Worm (Caenorhabditis elegans) whole organism, L4 larva: Measurements from ENCODE around the gene fbxa-32.

Source experiments
- F10B5.3 ChIP-seq: sonication (generic microtip); optimal IDR thresholded peaks from 2 replicates; lab custom pipeline; 2016; ENCODE audit warnings: mild to moderate bottlenecking, missing genetic modification characterization, missing compliant biosample characterization
- F37D6.2 ChIP-seq: sonication (generic microtip); optimal IDR thresholded peaks from 2 replicates; lab custom pipeline; 2016; ENCODE audit warnings: mild to moderate bottlenecking, missing genetic modification characterization, missing compliant biosample characterization
- F49E8.2 ChIP-seq: sonication (generic microtip); optimal IDR thresholded peaks from 2 replicates; lab custom pipeline; 2016; ENCODE audit warnings: missing compliant biosample characterization, mild to moderate bottlenecking, missing genetic modification characterization, borderline replicate concordance
- R02D3.7 ChIP-seq: fragments of 150-350 bp; sonication (generic microtip); optimal IDR thresholded peaks from 3 replicates; lab custom pipeline; 2014; ENCODE audit warnings: missing biosample characterization, missing genetic modification characterization
- Y105C5A.15 ChIP-seq: fragments of 200-800 bp; sonication (Bioruptor generic); IDR thresholded peaks from 2 replicates; pipeline ENCODE4 v1.3.6; 2022; ENCODE audit warnings: missing genetic modification characterization, missing compliant biosample characterization
- aha-1 ChIP-seq: fragments of 150-350 bp; peaks from one replicate; lab custom pipeline; 2014; ENCODE audit warnings: missing biosample characterization, missing genetic modification characterization
- aly-2 ChIP-seq: sonication (generic microtip); optimal IDR thresholded peaks from 2 replicates; lab custom pipeline; 2018; ENCODE audit warnings: missing biosample characterization, missing genetic modification characterization
- ceh-28 ChIP-seq: fragments of 150-350 bp; optimal IDR thresholded peaks from 2 replicates; lab custom pipeline; 2014; ENCODE audit warnings: missing biosample characterization, missing genetic modification reagents, missing genetic modification characterization
- ceh-62 ChIP-seq: sonication (generic microtip); optimal IDR thresholded peaks from 2 replicates; lab custom pipeline; 2017; ENCODE audit warnings: missing biosample characterization, missing genetic modification characterization
- ces-1 ChIP-seq: fragments of 150-350 bp; sonication (generic microtip); optimal IDR thresholded peaks from 4 replicates; lab custom pipeline; 2014; ENCODE audit warnings: missing biosample characterization, missing genetic modification reagents, missing genetic modification characterization
- daf-12 ChIP-seq: fragments of 150-350 bp; optimal IDR thresholded peaks from 2 replicates; lab custom pipeline; 2014; ENCODE audit warnings: missing biosample characterization, missing genetic modification reagents, missing genetic modification characterization
- daf-16 ChIP-seq, 3 experiments: sonication (generic microtip); optimal IDR thresholded peaks; 2 replicates each; lab custom pipeline; 2016 to 2017; ENCODE audit warnings: missing genetic modification characterization in 3 of 3, missing genetic modification reagents in 3 of 3, mild to moderate bottlenecking in 2 of 3, missing compliant biosample characterization in 2 of 3, missing biosample characterization in 1 of 3, moderate library complexity in 1 of 3
- daf-19 ChIP-seq: fragments of 200-800 bp; sonication (Bioruptor generic); conservative IDR thresholded peaks from 2 replicates; pipeline ENCODE4 v1.3.6; 2022; ENCODE audit warnings: missing genetic modification characterization, missing compliant biosample characterization
- daf-8 ChIP-seq: fragments of 200-800 bp; sonication (Bioruptor generic); IDR thresholded peaks from 2 replicates; pipeline ENCODE4 v1.3.6; 2022; ENCODE audit warnings: missing genetic modification characterization, missing compliant biosample characterization
- dmd-6 ChIP-seq: fragments of 200-800 bp; sonication (Bioruptor generic); IDR thresholded peaks from 2 replicates; pipeline ENCODE4 v1.3.6; 2022; ENCODE audit warnings: missing genetic modification reagents, missing genetic modification characterization, missing compliant biosample characterization
- dve-1 ChIP-seq: sonication (generic microtip); optimal IDR thresholded peaks from 2 replicates; lab custom pipeline; 2017; ENCODE audit warnings: antibody characterized with exemption, mild to moderate bottlenecking, missing genetic modification characterization, missing compliant biosample characterization; ENCODE audit not compliant: insufficient read depth
- egl-43 ChIP-seq: fragments of 200-800 bp; sonication (Bioruptor generic); IDR thresholded peaks from 2 replicates; pipeline ENCODE4 v1.3.6; 2022; ENCODE audit warnings: missing genetic modification reagents, missing genetic modification characterization, missing compliant biosample characterization
- fos-1 ChIP-seq: fragments of 150-350 bp; optimal IDR thresholded peaks from 2 replicates; lab custom pipeline; 2014; ENCODE audit warnings: missing biosample characterization, missing genetic modification characterization
- gei-8 ChIP-seq: fragments of 200-800 bp; sonication (Bioruptor generic); optimal IDR thresholded peaks from 2 replicates; lab custom pipeline; 2018; ENCODE audit warnings: mild to moderate bottlenecking, missing genetic modification characterization, missing compliant biosample characterization
- hlh-11 ChIP-seq: fragments of 200-800 bp; sonication (Bioruptor generic); optimal IDR thresholded peaks from 2 replicates; lab custom pipeline; 2018; ENCODE audit warnings: mild to moderate bottlenecking, missing genetic modification characterization, missing compliant biosample characterization
- jun-1 ChIP-seq: fragments of 150-350 bp; optimal IDR thresholded peaks from 2 replicates; lab custom pipeline; 2014; ENCODE audit warnings: missing biosample characterization, missing genetic modification reagents, missing genetic modification characterization
- lin-15B ChIP-seq: fragments of 150-350 bp; sonication (generic microtip); optimal IDR thresholded peaks from 3 replicates; lab custom pipeline; 2014; ENCODE audit warnings: missing biosample characterization, missing genetic modification characterization
- lin-29 ChIP-seq: fragments of 200-800 bp; sonication (Bioruptor generic); IDR thresholded peaks from 2 replicates; pipeline ENCODE4 v1.3.6; 2022; ENCODE audit warnings: missing genetic modification reagents, missing genetic modification characterization, missing compliant biosample characterization
- lin-38 ChIP-seq: fragments of 200-800 bp; sonication (Bioruptor generic); IDR thresholded peaks from 2 replicates; pipeline ENCODE4 v1.3.6; 2022; ENCODE audit warnings: missing genetic modification reagents, missing genetic modification characterization, missing compliant biosample characterization
- lin-39 ChIP-seq: fragments of 150-350 bp; optimal IDR thresholded peaks from 2 replicates; lab custom pipeline; 2014; ENCODE audit warnings: missing biosample characterization, missing genetic modification reagents, missing genetic modification characterization
- lsy-2 ChIP-seq, 2 experiments: fragments of 150-350 bp in 1 of 2; sonication (generic microtip) in 1 of 2; optimal IDR thresholded peaks; 2 replicates each; lab custom pipeline; 2014 to 2017; ENCODE audit warnings: missing biosample characterization in 2 of 2, missing genetic modification characterization in 2 of 2
- madf-5 ChIP-seq, 2 experiments: fragments of 200-800 bp; sonication (Bioruptor generic); IDR thresholded peaks; 2 replicates each; pipeline ENCODE4 v1.3.6; 2022; ENCODE audit warnings: missing compliant biosample characterization in 2 of 2, missing genetic modification characterization in 2 of 2
- madf-9 ChIP-seq: fragments of 200-800 bp; sonication (Bioruptor generic); conservative IDR thresholded peaks from 2 replicates; pipeline ENCODE4 v1.3.6; 2022; ENCODE audit warnings: missing genetic modification reagents, missing genetic modification characterization, missing compliant biosample characterization
- mdl-1 ChIP-seq, 2 experiments: fragments of 150-350 bp in 1 of 2; sonication (generic microtip) in 1 of 2; optimal IDR thresholded peaks; 2 replicates each; lab custom pipeline; 2014 to 2017; ENCODE audit warnings: missing biosample characterization in 2 of 2, missing genetic modification characterization in 2 of 2
- mep-1 ChIP-seq: fragments of 150-350 bp; sonication (generic microtip); optimal IDR thresholded peaks from 3 replicates; lab custom pipeline; 2014; ENCODE audit warnings: missing biosample characterization, missing genetic modification characterization
- nhr-10 ChIP-seq: fragments of 150-350 bp; optimal IDR thresholded peaks from 2 replicates; lab custom pipeline; 2014; ENCODE audit warnings: missing biosample characterization, missing genetic modification characterization
- nhr-11 ChIP-seq: fragments of 150-350 bp; optimal IDR thresholded peaks from 2 replicates; lab custom pipeline; 2014; ENCODE audit warnings: missing biosample characterization, missing genetic modification characterization
- nhr-237 ChIP-seq: sonication (generic microtip); optimal IDR thresholded peaks from 2 replicates; lab custom pipeline; 2017; ENCODE audit warnings: missing biosample characterization, missing genetic modification characterization
- nhr-28 ChIP-seq: fragments of 150-350 bp; optimal IDR thresholded peaks from 2 replicates; lab custom pipeline; 2014; ENCODE audit warnings: missing biosample characterization, missing genetic modification characterization
- nhr-48 ChIP-seq: sonication (generic microtip); optimal IDR thresholded peaks from 2 replicates; lab custom pipeline; 2016; ENCODE audit warnings: mild to moderate bottlenecking, missing genetic modification characterization, missing compliant biosample characterization
- nhr-76 ChIP-seq: fragments of 150-350 bp; optimal IDR thresholded peaks from 2 replicates; lab custom pipeline; 2014; ENCODE audit warnings: missing biosample characterization, missing genetic modification characterization
- nhr-77 ChIP-seq: fragments of 150-350 bp; optimal IDR thresholded peaks from 2 replicates; lab custom pipeline; 2014; ENCODE audit warnings: missing biosample characterization, missing genetic modification characterization
- php-3 ChIP-seq: fragments of 200-800 bp; sonication (Bioruptor generic); IDR thresholded peaks from 2 replicates; pipeline ENCODE4 v1.3.6; 2022; ENCODE audit warnings: missing genetic modification reagents, missing genetic modification characterization, missing compliant biosample characterization
- pqm-1 ChIP-seq: sonication (generic microtip); optimal IDR thresholded peaks from 2 replicates; lab custom pipeline; 2017; ENCODE audit warnings: missing biosample characterization, missing genetic modification characterization
- skn-1 ChIP-seq: fragments of 150-350 bp; optimal IDR thresholded peaks from 2 replicates; lab custom pipeline; 2014; ENCODE audit warnings: missing biosample characterization, missing genetic modification characterization
- snpc-4 ChIP-seq: fragments of 150-350 bp; optimal IDR thresholded peaks from 2 replicates; lab custom pipeline; 2014; ENCODE audit warnings: missing biosample characterization, missing genetic modification characterization
- spr-3 ChIP-seq: fragments of 200-800 bp; sonication (Bioruptor generic); optimal IDR thresholded peaks from 2 replicates; lab custom pipeline; 2018; ENCODE audit warnings: mild to moderate bottlenecking, missing genetic modification characterization, missing compliant biosample characterization
- tag-97 ChIP-seq: fragments of 200-800 bp; sonication (Bioruptor generic); IDR thresholded peaks from 2 replicates; pipeline ENCODE4 v1.3.6; 2022; ENCODE audit warnings: missing genetic modification characterization, missing compliant biosample characterization
- zip-11 ChIP-seq: fragments of 200-800 bp; sonication (Bioruptor generic); IDR thresholded peaks from 2 replicates; pipeline ENCODE4 v1.3.6; 2022; ENCODE audit warnings: missing genetic modification characterization, missing compliant biosample characterization

The fbxa-32 gene

ce11 chrIII:1275513-1275912 lies 6.5 kb upstream of the fbxa-32 start, which contains the start of gene fbxa-30:
fbxa-30 (minus strand) TSS chrIII:1275613.
- TF ChIP-seq ces-1 (GFP tag; lab: Kevin White, UChicago) = no peak
- TF ChIP-seq F10B5.3 (tag; lab: Kevin White, UChicago) = no peak
- TF ChIP-seq lin-39 (tag; lab: Kevin White, UChicago) = no peak
- no peak for TF ChIP-seq daf-19 (GFP tag; lab: Robert Waterston, UW)
- TF ChIP-seq lin-38 (GFP tag; lab: Robert Waterston, UW) = no peak
- TF ChIP-seq snpc-4 (tag; lab: Kevin White, UChicago) = no peak
- no peak for TF ChIP-seq nhr-48
- TF ChIP-seq Y105C5A.15 (GFP tag; lab: Robert Waterston, UW) = no peak
- TF ChIP-seq R02D3.7 (tag; lab: Kevin White, UChicago) = no peak

ce11 chrIII:1273655-1274328 lies 4.7 kb upstream of the fbxa-32 start, which contains the start of gene fbxa-29:
fbxa-29 (minus strand) TSS chrIII:1273705.
- TF ChIP-seq dve-1 (tag; lab: Kevin White, UChicago) (peak; percentile 12), ceh-62 (no peak), nhr-28 (tag; lab: Kevin White, UChicago) (peak; percentile 49), daf-16 (GFP tag; optimal IDR thresholded peaks at IDR 0.05; lab: Kevin White, UChicago) (no peak), daf-16 (tag; optimal IDR thresholded peaks at IDR 0.05; lab: Kevin White, UChicago) (peak; percentile 51), pqm-1 (tag; lab: Kevin White, UChicago) (peak; percentile 61), madf-5 (GFP tag; IDR thresholded peaks at IDR 0.05; lab: Robert Waterston, UW) (no peak), dmd-6 (0 out of 2 replicates have a peak, but pooled peaks have one; percentile 10), php-3 (GFP tag; lab: Robert Waterston, UW) (peak; percentile 75; the same call in 1 of the 2 replicates), tag-97 (GFP tag; lab: Robert Waterston, UW) (no peak)

ce11 chrIII:1271378-1271926 lies 2.4 kb upstream of the fbxa-32 start, which contains the start of gene fbxa-31:
fbxa-31 (minus strand) TSS chrIII:1271428.
- no peak for TF ChIP-seq skn-1 (tag; lab: Kevin White, UChicago)
- TF ChIP-seq jun-1 (tag; lab: Kevin White, UChicago) = no peak
- no peak for TF ChIP-seq lin-15B (tag; lab: Kevin White, UChicago)
- no peak for TF ChIP-seq fos-1 (tag; lab: Kevin White, UChicago)
- TF ChIP-seq madf-5 (GFP tag; IDR thresholded peaks at IDR 0.05; lab: Robert Waterston, UW) = no peak
- no peak for TF ChIP-seq lsy-2 (tag; optimal IDR thresholded peaks at IDR 0.05; lab: Kevin White, UChicago)
- no peak for TF ChIP-seq daf-8 (GFP tag; lab: Robert Waterston, UW)
- no peak for TF ChIP-seq nhr-10 (tag; lab: Kevin White, UChicago)
- TF ChIP-seq nhr-11 (tag; lab: Kevin White, UChicago) = no peak
- TF ChIP-seq mdl-1 (tag; optimal IDR thresholded peaks at IDR 0.05; lab: Kevin White, UChicago) = no peak
- TF ChIP-seq nhr-77 (tag; lab: Kevin White, UChicago) = no peak
- no peak for TF ChIP-seq F37D6.2 (tag; lab: Kevin White, UChicago)
- no peak for TF ChIP-seq daf-12 (tag; lab: Kevin White, UChicago)
- TF ChIP-seq nhr-28 (tag; lab: Kevin White, UChicago) = peak; percentile 29
- no peak for TF ChIP-seq daf-16 (GFP tag; optimal IDR thresholded peaks at IDR 0.05; lab: Kevin White, UChicago)
- peak; percentile 75 for TF ChIP-seq daf-16 (tag; optimal IDR thresholded peaks at IDR 0.05; lab: Kevin White, UChicago)
- peak; percentile 1 for TF ChIP-seq hlh-11 (tag; lab: Kevin White, UChicago)
- TF ChIP-seq nhr-237 = no peak
- no peak for TF ChIP-seq F10B5.3 (tag; lab: Kevin White, UChicago)
- TF ChIP-seq nhr-76 (tag; lab: Kevin White, UChicago) = no peak
- TF ChIP-seq spr-3 (GFP tag; lab: Kevin White, UChicago) = no peak
- TF ChIP-seq F49E8.2 (tag; lab: Kevin White, UChicago) = no peak
- TF ChIP-seq tag-97 (GFP tag; lab: Robert Waterston, UW) = no peak
- TF ChIP-seq zip-11 = no peak
- TF ChIP-seq gei-8 (GFP tag; lab: Kevin White, UChicago) = no peak
- no peak for TF ChIP-seq madf-9 (GFP tag; lab: Robert Waterston, UW)
- no peak for TF ChIP-seq lin-29 (GFP tag; lab: Robert Waterston, UW)
- TF ChIP-seq aha-1 (tag; lab: Kevin White, UChicago) = peak; percentile 40
- TF ChIP-seq mep-1 = no peak
- no peak for TF ChIP-seq aly-2 (tag; lab: Kevin White, UChicago)
- no peak for TF ChIP-seq ceh-62
- no peak for TF ChIP-seq egl-43 (GFP tag; lab: Robert Waterston, UW)
- peak; percentile 73 for TF ChIP-seq pqm-1 (tag; lab: Kevin White, UChicago)
- TF ChIP-seq ceh-28 (tag; lab: Kevin White, UChicago) = no peak
